Fruit fly (Drosophila melanogaster): ENCODE data around the gene unc-13-4A.

Gene unc-13-4A

DNA sequence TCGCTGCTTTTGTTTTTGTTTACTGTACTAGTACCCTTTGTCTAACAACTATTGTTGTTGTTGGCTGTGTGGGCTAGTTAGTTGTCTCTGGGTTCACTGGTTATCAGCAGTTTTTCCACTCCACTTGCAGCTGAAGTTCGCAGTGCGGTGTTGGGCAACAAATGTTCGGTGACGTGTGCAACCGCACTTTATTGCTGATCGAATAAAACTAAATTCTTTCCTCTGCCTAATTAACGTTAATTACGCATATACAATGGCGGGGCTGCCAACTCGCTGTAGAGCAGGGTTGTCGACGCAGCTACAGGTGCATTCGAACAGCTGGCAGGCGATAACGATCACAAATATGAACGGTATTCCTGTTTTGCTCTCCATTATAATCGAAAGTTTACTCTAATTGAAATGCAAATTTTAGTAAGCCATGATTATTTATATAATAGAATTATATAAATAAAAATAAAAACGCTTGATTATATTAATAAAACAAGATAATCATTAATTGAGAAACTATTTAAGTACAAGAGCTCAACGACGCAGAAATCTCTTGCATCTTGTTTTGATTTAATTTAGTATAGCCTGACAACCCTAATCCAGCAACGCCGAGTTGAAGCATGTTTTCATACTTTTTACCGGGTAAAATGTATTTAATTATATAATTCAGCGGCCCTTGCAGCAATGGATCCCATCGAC, 16.0 kb upstream of the unc-13-4A start, which contains the start of the genes mrva, CG42307 and mus312 (continued):
- TF ChIP-seq lbe (GFP tag; optimal IDR thresholded peaks at IDR 0.05) (peak; percentile 68), gt (GFP tag; IDR thresholded peaks at IDR 0.05) (peak; percentile 65), dmrt11E (tag; optimal IDR thresholded peaks at IDR 0.05) (peak; percentile 91), Jarid2 (GFP tag; optimal IDR thresholded peaks at IDR 0.05) (no peak), CG17385 (GFP tag; optimal IDR thresholded peaks at IDR 0.05) (peak; percentile 88), eve (GFP tag; optimal IDR thresholded peaks at IDR 0.05) (no peak), CG1832 (GFP tag; optimal IDR thresholded peaks at IDR 0.05) (no peak), Hr51 (GFP tag; optimal IDR thresholded peaks at IDR 0.05) (peak in 1 of 2 experiments; percentile 54), Sin3A (optimal IDR thresholded peaks at IDR 0.05) (peak; percentile 43), klu (GFP tag; IDR thresholded peaks at IDR 0.05) (peak; percentile 56; the same call in 1 of the 2 replicates)

DNA sequence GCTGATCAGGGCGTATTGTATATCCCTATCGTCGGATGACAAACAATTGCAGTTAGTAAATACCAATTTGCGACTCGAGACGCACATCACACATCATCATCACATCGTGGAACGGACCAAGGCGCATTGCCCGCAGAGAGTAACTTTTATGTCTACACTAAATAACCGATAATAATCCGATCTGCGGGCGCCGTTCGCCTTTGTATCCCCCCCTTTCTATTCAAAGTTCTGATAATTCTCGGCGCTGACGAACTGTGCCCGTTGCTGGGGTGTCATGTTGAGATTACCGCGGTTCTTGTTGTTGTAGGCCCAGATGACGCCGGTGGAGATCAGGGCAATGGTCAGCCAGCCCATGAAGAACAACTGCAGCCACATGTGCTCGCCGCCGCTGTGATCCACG, 14.0 kb upstream of the unc-13-4A start:
- no peak for TF ChIP-seq ERR (GFP tag; optimal IDR thresholded peaks at IDR 0.05)
- no peak for TF ChIP-seq CG13624 (GFP tag; optimal IDR thresholded peaks at IDR 0.05)
- TF ChIP-seq ci (GFP tag; IDR thresholded peaks at IDR 0.05) = no peak
- no peak for TF ChIP-seq unpg (GFP tag; optimal IDR thresholded peaks at IDR 0.05)
- TF ChIP-seq NC2β (GFP tag; optimal IDR thresholded peaks at IDR 0.05) = no peak
- TF ChIP-seq Med (GFP tag) = peak; percentile 15
- no peak for TF ChIP-seq unc-4 (GFP tag; IDR thresholded peaks at IDR 0.05; ENCODE audit: partially characterized antibody)
- no peak for TF ChIP-seq Gug (GFP tag; IDR thresholded peaks at IDR 0.05)
- no peak for TF ChIP-seq grn (GFP tag; optimal IDR thresholded peaks at IDR 0.05)
- TF ChIP-seq Poxn (GFP tag; IDR thresholded peaks at IDR 0.05) = no peak
- no peak for TF ChIP-seq CG18599 (GFP tag; optimal IDR thresholded peaks at IDR 0.05)
- no peak for TF ChIP-seq CG1832 (GFP tag; optimal IDR thresholded peaks at IDR 0.05)
- peak; percentile 83 for TF ChIP-seq gcm (GFP tag; optimal IDR thresholded peaks at IDR 0.05)
- no peak for TF ChIP-seq Kr (GFP tag; optimal IDR thresholded peaks at IDR 0.05)
- TF ChIP-seq mld (GFP tag; IDR thresholded peaks at IDR 0.05; ENCODE audit: partially characterized antibody) = no peak
- TF ChIP-seq al (GFP tag; IDR thresholded peaks at IDR 0.05) = no peak
- no peak for TF ChIP-seq CG3838 (GFP tag; optimal IDR thresholded peaks at IDR 0.05)

DNA sequence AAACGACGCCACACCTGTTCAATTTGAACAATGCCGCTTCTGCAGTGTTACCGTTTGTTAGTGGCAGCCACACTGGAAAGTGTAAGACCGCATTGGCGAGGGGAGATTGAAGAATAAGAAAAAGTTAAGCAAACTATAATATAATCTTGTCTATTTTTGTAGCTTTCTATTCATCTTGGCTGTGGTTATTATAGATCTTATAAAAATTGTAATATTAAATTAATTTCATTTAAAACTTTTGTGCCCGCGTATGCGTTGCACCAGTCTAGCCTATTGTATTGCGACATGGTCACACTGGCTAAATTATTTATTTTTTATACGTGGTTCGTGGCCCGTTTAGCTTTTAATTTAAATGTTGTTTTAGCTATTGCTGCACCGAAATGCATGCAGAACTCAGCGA, 10.7 kb upstream of the unc-13-4A start, which contains the start of the genes RhoGEF4 and Rint1:
RhoGEF4 (minus strand) TSS at position 64 of the 400 bp plus-strand sequence.
Rint1 (plus strand) TSS at position 272 of the 400 bp plus-strand sequence.
- TF ChIP-seq CG6254 (GFP tag; optimal IDR thresholded peaks at IDR 0.05) (peak; percentile 22), CG12236 (GFP tag; optimal IDR thresholded peaks at IDR 0.05) (no peak), CG4854 (GFP tag; optimal IDR thresholded peaks at IDR 0.05) (peak; percentile 40), Ravus (GFP tag; IDR thresholded peaks at IDR 0.05) (no peak), CG7928 (GFP tag; optimal IDR thresholded peaks at IDR 0.05) (peak; percentile 43), hth (optimal IDR thresholded peaks at IDR 0.05) (no peak), nerfin-1 (tag; optimal IDR thresholded peaks at IDR 0.05) (peak; percentile 28), CG9797 (GFP tag; optimal IDR thresholded peaks at IDR 0.05) (peak; percentile 99), Oaz (GFP tag; IDR thresholded peaks at IDR 0.05) (no peak), dimm (GFP tag; IDR thresholded peaks at IDR 0.05) (peak; percentile 41; the same call in 1 of the 2 replicates), salm (tag; optimal IDR thresholded peaks at IDR 0.05) (no peak), Hmx (GFP tag; optimal IDR thresholded peaks at IDR 0.05) (no peak), CG10462 (GFP tag; optimal IDR thresholded peaks at IDR 0.05) (peak; percentile 38), CG17359 (tag; optimal IDR thresholded peaks at IDR 0.05) (peak; percentile 43), Sox100B (GFP tag; optimal IDR thresholded peaks at IDR 0.05) (no peak), CG12769 (tag; optimal IDR thresholded peaks at IDR 0.05) (no peak), CG8281 (tag; optimal IDR thresholded peaks at IDR 0.05) (no peak), ind (GFP tag; optimal IDR thresholded peaks at IDR 0.05) (peak; percentile 68), Dip3 (GFP tag; optimal IDR thresholded peaks at IDR 0.05) (peak; percentile 43), Fer2 (tag; optimal IDR thresholded peaks at IDR 0.05) (peak; percentile 15), ap (GFP tag; IDR thresholded peaks at IDR 0.05) (peak; percentile 34; the same call in 1 of the 2 replicates), CG12299 (tag; optimal IDR thresholded peaks at IDR 0.05) (no peak), CG17829 (tag; optimal IDR thresholded peaks at IDR 0.05) (peak; percentile 82)
